Worm (Caenorhabditis elegans): ENCODE data around the gene col-102.

DNA sequence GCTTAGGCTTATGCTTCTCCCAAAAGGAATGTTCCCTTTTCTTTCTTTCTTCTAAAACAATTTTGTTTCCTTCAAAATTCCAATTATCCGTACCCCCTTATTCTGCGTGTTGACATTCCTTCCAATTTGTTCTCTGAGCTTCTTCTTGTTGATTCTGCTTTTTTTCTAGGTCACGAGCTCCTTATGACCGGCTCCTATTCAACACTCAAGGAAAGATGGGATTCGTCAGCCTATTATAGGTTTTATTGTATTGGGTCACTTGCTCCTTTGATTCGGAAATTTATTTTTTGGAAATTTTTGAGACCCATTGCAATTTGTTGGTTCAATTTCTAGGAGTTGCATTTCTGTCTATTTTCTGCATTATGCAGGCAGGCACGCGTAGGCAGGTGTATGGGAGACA, 34.9 kb downstream of the col-102 start:
- TF ChIP-seq ceh-82 (tag; optimal IDR thresholded peaks at IDR 0.05) (no peak), lsy-2 (tag; optimal IDR thresholded peaks at IDR 0.05) (no peak), alr-1 (tag; optimal IDR thresholded peaks at IDR 0.05) (no peak)

Data from whole organism, L2 larva.